Worm (Caenorhabditis elegans) whole organism, mixed stage, embryonic: Measurements from ENCODE around the gene R12C12.10.

Experiments
- M03D4.4 ChIP-seq: sonication (generic microtip); optimal IDR thresholded peaks from 2 replicates; lab custom pipeline; 2017; ENCODE audit warnings: mild to moderate bottlenecking, missing genetic modification characterization, missing compliant biosample characterization
- bed-3 ChIP-seq: fragments of 200-800 bp; sonication (Bioruptor generic); optimal IDR thresholded peaks from 3 replicates; lab custom pipeline; 2018; ENCODE audit warnings: mild to moderate bottlenecking, missing genetic modification characterization, moderate library complexity, missing compliant biosample characterization
- blmp-1 ChIP-seq: fragments of 150-350 bp; optimal IDR thresholded peaks from 2 replicates; lab custom pipeline; 2014; ENCODE audit warnings: missing biosample characterization, missing genetic modification characterization
- ceh-39 ChIP-seq: fragments of 150-350 bp; optimal IDR thresholded peaks from 2 replicates; lab custom pipeline; 2014; ENCODE audit warnings: missing biosample characterization, missing genetic modification characterization
- ceh-43 ChIP-seq: fragments of 200-800 bp; sonication (Bioruptor generic); optimal IDR thresholded peaks from 2 replicates; lab custom pipeline; 2018; ENCODE audit warnings: mild to moderate bottlenecking, missing genetic modification characterization, moderate library complexity, missing compliant biosample characterization
- ceh-83 ChIP-seq: fragments of 200-800 bp; sonication (Bioruptor generic); optimal IDR thresholded peaks from 2 replicates; lab custom pipeline; 2018; ENCODE audit warnings: mild to moderate bottlenecking, missing genetic modification characterization, missing compliant biosample characterization
- drap-1 ChIP-seq: fragments of 200-800 bp; sonication (Bioruptor generic); optimal IDR thresholded peaks from 3 replicates; lab custom pipeline; 2018; ENCODE audit warnings: mild to moderate bottlenecking, missing genetic modification characterization, missing compliant biosample characterization
- elt-1 ChIP-seq: sonication (generic microtip); optimal IDR thresholded peaks from 2 replicates; lab custom pipeline; 2017; ENCODE audit warnings: missing genetic modification characterization, mild to moderate bottlenecking, missing compliant biosample characterization, antibody characterized with exemption, moderate library complexity, borderline replicate concordance; ENCODE audit not compliant: insufficient read depth
- flh-1 ChIP-seq: fragments of 200-800 bp; sonication (Bioruptor generic); optimal IDR thresholded peaks from 2 replicates; lab custom pipeline; 2018; ENCODE audit warnings: mild to moderate bottlenecking, missing genetic modification characterization, moderate library complexity, missing compliant biosample characterization
- ham-2 ChIP-seq: fragments of 200-800 bp; sonication (Bioruptor generic); optimal IDR thresholded peaks from 2 replicates; lab custom pipeline; 2018; ENCODE audit warnings: mild to moderate bottlenecking, missing genetic modification characterization, missing compliant biosample characterization
- lsy-2 ChIP-seq: fragments of 150-350 bp; optimal IDR thresholded peaks from 2 replicates; lab custom pipeline; 2014; ENCODE audit warnings: missing biosample characterization, missing genetic modification characterization
- mab-5 ChIP-seq: fragments of 150-350 bp; optimal IDR thresholded peaks from 2 replicates; lab custom pipeline; 2014; ENCODE audit warnings: missing biosample characterization, missing genetic modification characterization
- mep-1 ChIP-seq: fragments of 150-350 bp; optimal IDR thresholded peaks from 2 replicates; lab custom pipeline; 2017; ENCODE audit warnings: missing biosample characterization, missing genetic modification reagents, missing genetic modification characterization, inconsistent platforms
- mls-2 ChIP-seq: sonication (generic microtip); optimal IDR thresholded peaks from 2 replicates; lab custom pipeline; 2016; ENCODE audit warnings: mild to moderate bottlenecking, missing genetic modification characterization, moderate library complexity, missing compliant biosample characterization
- nhr-2 ChIP-seq: fragments of 150-350 bp; optimal IDR thresholded peaks from 2 replicates; lab custom pipeline; 2014; ENCODE audit warnings: missing biosample characterization, missing genetic modification characterization
- nhr-237 ChIP-seq: fragments of 150-350 bp; optimal IDR thresholded peaks from 2 replicates; lab custom pipeline; 2014; ENCODE audit warnings: missing biosample characterization, missing genetic modification characterization
- nhr-28 ChIP-seq: fragments of 150-350 bp; optimal IDR thresholded peaks from 2 replicates; lab custom pipeline; 2014; ENCODE audit warnings: missing biosample characterization, missing genetic modification characterization
- nhr-76 ChIP-seq: sonication (generic microtip); optimal IDR thresholded peaks from 2 replicates; lab custom pipeline; 2017; ENCODE audit warnings: missing biosample characterization, missing genetic modification characterization
- sem-2 ChIP-seq: fragments of 200-800 bp; sonication (Bioruptor generic); optimal IDR thresholded peaks from 2 replicates; lab custom pipeline; 2018; ENCODE audit warnings: mild to moderate bottlenecking, missing genetic modification characterization, missing compliant biosample characterization
- snpc-4 ChIP-seq: fragments of 150-350 bp; optimal IDR thresholded peaks from 2 replicates; lab custom pipeline; 2014; ENCODE audit warnings: missing biosample characterization, missing genetic modification characterization
- sptf-1 ChIP-seq: sonication (generic microtip); optimal IDR thresholded peaks from 2 replicates; lab custom pipeline; 2017; ENCODE audit warnings: mild to moderate bottlenecking, missing genetic modification characterization, moderate library complexity, missing compliant biosample characterization
- tbx-8 ChIP-seq: fragments of 200-800 bp; sonication (Bioruptor generic); optimal IDR thresholded peaks from 2 replicates; lab custom pipeline; 2018; ENCODE audit warnings: mild to moderate bottlenecking, missing genetic modification characterization, moderate library complexity, missing compliant biosample characterization
- unc-120 ChIP-seq: sonication (generic microtip); optimal IDR thresholded peaks from 2 replicates; lab custom pipeline; 2017; ENCODE audit warnings: missing genetic modification characterization, missing compliant biosample characterization; ENCODE audit not compliant: poor library complexity, severe bottlenecking
- unc-62 ChIP-seq: fragments of 150-350 bp; optimal IDR thresholded peaks from 2 replicates; lab custom pipeline; 2014; ENCODE audit warnings: missing biosample characterization, missing genetic modification reagents, missing genetic modification characterization

R12C12.10 gene

ce11 chrII:6000136-6000535, 42.9 kb downstream of the R12C12.10 start, which contains the start of gene ins-6:
Gene ins-6, plus strand, starts transcription at chrII:6000436.
- TF ChIP-seq nhr-237 (no peak), nhr-2 (no peak), ceh-43 (no peak), nhr-28 (tag; lab: Kevin White, UChicago) (no peak), sem-2 (GFP tag; lab: Kevin White, UChicago) (no peak), nhr-76 (tag; lab: Kevin White, UChicago) (no peak), unc-120 (no peak), elt-1 (tag; lab: Kevin White, UChicago) (no peak), mab-5 (tag; lab: Kevin White, UChicago) (no peak), bed-3 (no peak), blmp-1 (no peak)

ce11 chrII:5997257-5997656, 45.8 kb downstream of the R12C12.10 start, which contains the start of gene ins-5:
Gene ins-5, plus strand, starts transcription at chrII:5997557.
- no peak for TF ChIP-seq mab-5 (tag; lab: Kevin White, UChicago)
- no peak for TF ChIP-seq sem-2 (GFP tag; lab: Kevin White, UChicago)
- TF ChIP-seq snpc-4 (tag; lab: Kevin White, UChicago) = no peak
- no peak for TF ChIP-seq nhr-237
- TF ChIP-seq nhr-76 (tag; lab: Kevin White, UChicago) = no peak
- TF ChIP-seq drap-1 (GFP tag; lab: Kevin White, UChicago) = no peak
- no peak for TF ChIP-seq ceh-83 (GFP tag; lab: Kevin White, UChicago)
- TF ChIP-seq ham-2 = no peak
- TF ChIP-seq unc-120 = no peak
- TF ChIP-seq tbx-8 (GFP tag; lab: Kevin White, UChicago) = no peak
- TF ChIP-seq flh-1 (GFP tag; lab: Kevin White, UChicago) = no peak
- TF ChIP-seq bed-3 = no peak

ce11 chrII:5996066-5996465, 47.0 kb downstream of the R12C12.10 start, which contains the start of gene ins-4:
Gene ins-4, plus strand, starts transcription at chrII:5996366.
- no peak for TF ChIP-seq tbx-8 (GFP tag; lab: Kevin White, UChicago)
- TF ChIP-seq mls-2 (tag; lab: Kevin White, UChicago) = no peak
- TF ChIP-seq nhr-76 (tag; lab: Kevin White, UChicago) = no peak
- TF ChIP-seq nhr-28 (tag; lab: Kevin White, UChicago) = no peak
- TF ChIP-seq sptf-1 (tag; lab: Kevin White, UChicago) = no peak
- no peak for TF ChIP-seq ham-2
- TF ChIP-seq mep-1 (tag; lab: Kevin White, UChicago) = no peak
- TF ChIP-seq nhr-2 = no peak
- no peak for TF ChIP-seq elt-1 (tag; lab: Kevin White, UChicago)
- no peak for TF ChIP-seq lsy-2
- TF ChIP-seq ceh-39 (tag; lab: Kevin White, UChicago) = no peak
- TF ChIP-seq unc-62 (GFP tag; lab: Kevin White, UChicago) = no peak
- no peak for TF ChIP-seq M03D4.4
